Fruit fly (Drosophila melanogaster): ENCODE results near the gene CG45079.

The CG45079 gene

dm6 chr3R:17118917-17119378 is 5.3 kb upstream of the CG45079 start (continued):
- TF ChIP-seq eg (GFP tag; IDR thresholded peaks at IDR 0.05) (peak; percentile 7; the same call in 1 of the 3 replicates), ss (GFP tag; optimal IDR thresholded peaks at IDR 0.05) (peak in 1 of 2 experiments; percentile 51)

- TF ChIP-seq esn (GFP tag; optimal IDR thresholded peaks at IDR 0.05) (no peak), fkh (GFP tag; optimal IDR thresholded peaks at IDR 0.05) (no peak), cyc (GFP tag; optimal IDR thresholded peaks at IDR 0.05) (no peak), CG8119 (GFP tag; IDR thresholded peaks at IDR 0.05) (no peak), Ets96B (tag; optimal IDR thresholded peaks at IDR 0.05) (no peak), Eip93F (GFP tag; optimal IDR thresholded peaks at IDR 0.05) (no peak), CG11294 (GFP tag; IDR thresholded peaks at IDR 0.05) (no peak), fd85E (GFP tag; optimal IDR thresholded peaks at IDR 0.05) (no peak), CG10669 (GFP tag; optimal IDR thresholded peaks at IDR 0.05) (no peak), Hr4 (GFP tag; optimal IDR thresholded peaks at IDR 0.05) (no peak)
Observed at dm6 chr3R:17120165-17120564, 4.1 kb upstream of the CG45079 start, which contains the start of gene CG34278. CG34278 (plus strand) TSS chr3R:17120465.

dm6 chr3R:17121277-17121676 is 3.0 kb upstream of the CG45079 start, which contains the start of gene CG42779:
CG42779 (plus strand) TSS chr3R:17121577.
- TF ChIP-seq fkh (GFP tag; optimal IDR thresholded peaks at IDR 0.05): peak; percentile 26
- no peak for TF ChIP-seq CG3919 (GFP tag; optimal IDR thresholded peaks at IDR 0.05)
- no peak for TF ChIP-seq Sox15 (GFP tag; optimal IDR thresholded peaks at IDR 0.05)

dm6 chr3R:17122796-17123504 is 1.3 kb upstream of the CG45079 start:
- TF ChIP-seq CG31627 (GFP tag; optimal IDR thresholded peaks at IDR 0.05): peak; percentile 22
- peak; percentile 27 for TF ChIP-seq Blimp-1 (GFP tag; optimal IDR thresholded peaks at IDR 0.05)
- TF ChIP-seq CG11762 (GFP tag; optimal IDR thresholded peaks at IDR 0.05; ENCODE audit: insufficient read depth): no peak
- peak; percentile 37 for TF ChIP-seq lz (GFP tag; optimal IDR thresholded peaks at IDR 0.05)
- no peak for TF ChIP-seq Sox15 (GFP tag; optimal IDR thresholded peaks at IDR 0.05)
- no peak for TF ChIP-seq CG10669 (GFP tag; optimal IDR thresholded peaks at IDR 0.05)
- TF ChIP-seq CG3032 (tag; optimal IDR thresholded peaks at IDR 0.05): no peak
- TF ChIP-seq CG7368 (GFP tag; optimal IDR thresholded peaks at IDR 0.05): no peak
- TF ChIP-seq CG8319 (GFP tag; optimal IDR thresholded peaks at IDR 0.05): no peak
- TF ChIP-seq OdsH (GFP tag; optimal IDR thresholded peaks at IDR 0.05): peak; percentile 33
- TF ChIP-seq CG4318 (GFP tag; optimal IDR thresholded peaks at IDR 0.05): peak; percentile 12
- peak; percentile 25 for TF ChIP-seq CG6276 (GFP tag; optimal IDR thresholded peaks at IDR 0.05)
- TF ChIP-seq Met (GFP tag; optimal IDR thresholded peaks at IDR 0.05): peak; percentile 64
- peak; percentile 2 for TF ChIP-seq cyc (GFP tag; optimal IDR thresholded peaks at IDR 0.05)
- TF ChIP-seq achi (GFP tag; optimal IDR thresholded peaks at IDR 0.05): peak; percentile 5
- no peak; the same call in 2 of the 3 replicates for TF ChIP-seq eg (GFP tag; IDR thresholded peaks at IDR 0.05)
- TF ChIP-seq Eip75B (GFP tag; optimal IDR thresholded peaks at IDR 0.05): no peak
- TF ChIP-seq net (GFP tag; optimal IDR thresholded peaks at IDR 0.05): peak; percentile 13
- peak; percentile 40 for TF ChIP-seq CG6792 (GFP tag; optimal IDR thresholded peaks at IDR 0.05)
- TF ChIP-seq spab (GFP tag; optimal IDR thresholded peaks at IDR 0.05): no peak
- TF ChIP-seq fd59A (GFP tag; optimal IDR thresholded peaks at IDR 0.05): no peak
- TF ChIP-seq CG10631 (GFP tag; optimal IDR thresholded peaks at IDR 0.05): peak; percentile 6
- peak; percentile 58 for TF ChIP-seq CG15336 (GFP tag; IDR thresholded peaks at IDR 0.05)
- no peak for TF ChIP-seq CG6854 (GFP tag; optimal IDR thresholded peaks at IDR 0.05)
- no peak for TF ChIP-seq esn (GFP tag; optimal IDR thresholded peaks at IDR 0.05)
- no peak for TF ChIP-seq CG6163 (GFP tag; IDR thresholded peaks at IDR 0.05)
- peak; percentile 15 for TF ChIP-seq Sox14 (GFP tag; optimal IDR thresholded peaks at IDR 0.05)
- peak; percentile 22 for TF ChIP-seq Ets21C (GFP tag; optimal IDR thresholded peaks at IDR 0.05)
- TF ChIP-seq Smox (GFP tag; optimal IDR thresholded peaks at IDR 0.05): peak; percentile 56
- no peak for TF ChIP-seq salr (GFP tag; optimal IDR thresholded peaks at IDR 0.05)
- peak; percentile 46 for TF ChIP-seq vri (GFP tag; optimal IDR thresholded peaks at IDR 0.05)
- no peak for TF ChIP-seq dsx (GFP tag; optimal IDR thresholded peaks at IDR 0.05; ENCODE audit: poor library complexity, severe bottlenecking)
- TF ChIP-seq fd85E (GFP tag; optimal IDR thresholded peaks at IDR 0.05): no peak
- no peak for TF ChIP-seq CG1621 (tag; optimal IDR thresholded peaks at IDR 0.05)
- no peak for TF ChIP-seq pdm3 (GFP tag; optimal IDR thresholded peaks at IDR 0.05)
